Worm (Caenorhabditis elegans) whole organism, early embryonic: ENCODE measurements around the gene sorf-2.

Experiments used
- ama-1 ChIP-seq: fragments of 150-350 bp; optimal IDR thresholded peaks from 2 replicates; lab custom pipeline; 2014
- ceh-13 ChIP-seq: fragments of 200-800 bp; sonication (Bioruptor generic); optimal IDR thresholded peaks from 2 replicates; lab custom pipeline; 2018; ENCODE audit warnings: mild to moderate bottlenecking, missing genetic modification characterization, missing compliant biosample characterization
- ceh-36 ChIP-seq: sonication (generic microtip); optimal IDR thresholded peaks from 2 replicates; lab custom pipeline; 2016; ENCODE audit warnings: missing genetic modification characterization, inconsistent platforms, missing compliant biosample characterization
- flt-1 ChIP-seq: fragments of 200-800 bp; sonication (Bioruptor generic); IDR thresholded peaks from 2 replicates; pipeline ENCODE4 v1.3.6; 2022; ENCODE audit warnings: missing genetic modification characterization, missing compliant biosample characterization
- hmbx-1 ChIP-seq: sonication (generic microtip); optimal IDR thresholded peaks from 2 replicates; lab custom pipeline; 2016; ENCODE audit warnings: mild to moderate bottlenecking, missing genetic modification characterization, missing compliant biosample characterization
- hmg-4 ChIP-seq: fragments of 200-800 bp; sonication (Bioruptor generic); optimal IDR thresholded peaks from 2 replicates; lab custom pipeline; 2018; ENCODE audit warnings: mild to moderate bottlenecking, missing genetic modification characterization, missing compliant biosample characterization
- hnd-1 ChIP-seq: sonication (generic microtip); optimal IDR thresholded peaks from 2 replicates; lab custom pipeline; 2016; ENCODE audit warnings: missing genetic modification characterization, missing compliant biosample characterization
- pes-1 ChIP-seq: fragments of 200-800 bp; sonication (Bioruptor generic); IDR thresholded peaks from 2 replicates; pipeline ENCODE4 v1.3.6; 2022; ENCODE audit warnings: missing genetic modification reagents, missing genetic modification characterization, missing compliant biosample characterization
- sea-1 ChIP-seq: fragments of 200-800 bp; sonication (Bioruptor generic); conservative IDR thresholded peaks from 2 replicates; pipeline ENCODE4 v1.3.6; 2022; ENCODE audit warnings: missing genetic modification characterization, missing compliant biosample characterization
- tbx-11 ChIP-seq: fragments of 200-800 bp; sonication (Bioruptor generic); IDR thresholded peaks from 2 replicates; pipeline ENCODE4 v1.3.6; 2022; ENCODE audit warnings: missing genetic modification characterization, missing compliant biosample characterization

DNA sequence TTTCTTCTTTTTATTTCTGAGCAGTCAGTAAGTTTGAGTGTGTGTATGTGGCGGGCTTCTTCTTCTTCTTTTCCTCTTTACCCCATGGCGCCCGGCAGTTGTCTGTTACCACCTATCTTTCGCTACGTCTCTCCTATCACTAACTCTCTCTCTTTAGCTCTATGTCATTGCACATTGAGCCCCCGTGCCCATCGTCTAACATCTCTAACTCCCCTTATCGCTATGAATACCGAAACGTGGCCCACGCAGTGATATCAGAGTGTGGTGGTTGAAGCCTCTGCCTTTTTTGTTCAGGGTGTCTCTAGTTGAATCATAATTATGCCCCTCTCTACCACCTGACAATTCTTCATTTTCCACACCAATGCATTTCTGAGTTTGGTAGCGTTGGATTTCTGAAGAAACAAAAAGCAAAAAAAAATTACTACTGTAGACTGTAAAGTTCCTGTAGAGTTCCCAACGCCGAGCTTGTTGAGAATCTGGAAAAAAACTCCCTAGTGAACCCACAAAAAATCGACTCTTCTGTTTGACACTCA lies 8.2 kb downstream of the sorf-2 start:
- TF ChIP-seq ama-1 (lab: Kevin White, UChicago) (no peak), tbx-11 (GFP tag; lab: Robert Waterston, UW) (no peak), hmbx-1 (tag; lab: Kevin White, UChicago) (no peak), hmg-4 (GFP tag; lab: Kevin White, UChicago) (no peak), flt-1 (GFP tag; lab: Robert Waterston, UW) (no peak), pes-1 (GFP tag; lab: Robert Waterston, UW) (no peak), ceh-13 (GFP tag; lab: Kevin White, UChicago) (no peak), ceh-36 (tag; lab: Kevin White, UChicago) (no peak), hnd-1 (tag; lab: Kevin White, UChicago) (no peak), sea-1 (GFP tag; lab: Robert Waterston, UW) (no peak)
